Worm (Caenorhabditis elegans) whole organism, midembryonic: ENCODE measurements around the gene djr-1.1.

Experiments used
- T22C8.4 ChIP-seq: fragments of 200-800 bp; sonication (Bioruptor generic); IDR thresholded peaks from 2 replicates; pipeline ENCODE4 v1.3.6; 2022; ENCODE audit warnings: missing genetic modification characterization, missing compliant biosample characterization
- cog-1 ChIP-seq: sonication (generic microtip); optimal IDR thresholded peaks from 2 replicates; lab custom pipeline; 2016; ENCODE audit warnings: missing genetic modification characterization, missing compliant biosample characterization
- flt-1 ChIP-seq: fragments of 200-800 bp; sonication (Bioruptor generic); IDR thresholded peaks from 2 replicates; pipeline ENCODE4 v1.3.6; 2022; ENCODE audit warnings: missing genetic modification characterization, missing compliant biosample characterization
- klf-2 ChIP-seq: fragments of 200-800 bp; sonication (Bioruptor generic); conservative IDR thresholded peaks from 2 replicates; pipeline ENCODE4 v1.3.6; 2022; ENCODE audit warnings: missing genetic modification reagents, missing genetic modification characterization, missing compliant biosample characterization
- med-1 ChIP-seq: sonication (generic microtip); optimal IDR thresholded peaks from 2 replicates; lab custom pipeline; 2017; ENCODE audit warnings: missing genetic modification characterization, mild to moderate bottlenecking, missing compliant biosample characterization, antibody characterized with exemption, missing genetic modification reagents; ENCODE audit not compliant: insufficient read depth
- ref-1 ChIP-seq: fragments of 200-800 bp; sonication (Bioruptor generic); conservative IDR thresholded peaks from 2 replicates; pipeline ENCODE4 v1.3.6; 2022; ENCODE audit warnings: missing genetic modification reagents, missing genetic modification characterization, missing compliant biosample characterization
- tab-1 ChIP-seq: fragments of 200-800 bp; sonication (Bioruptor generic); IDR thresholded peaks from 2 replicates; pipeline ENCODE4 v1.3.6; 2022; ENCODE audit warnings: missing genetic modification characterization, missing compliant biosample characterization
- ztf-23 ChIP-seq: fragments of 200-800 bp; sonication (Bioruptor generic); IDR thresholded peaks from 2 replicates; pipeline ENCODE4 v1.3.6; 2022; ENCODE audit warnings: missing genetic modification reagents, missing genetic modification characterization, missing compliant biosample characterization
- ztf-29 ChIP-seq: fragments of 200-800 bp; sonication (Bioruptor generic); IDR thresholded peaks from 2 replicates; pipeline ENCODE4 v1.3.6; 2022; ENCODE audit warnings: missing genetic modification reagents, missing genetic modification characterization, missing compliant biosample characterization

The djr-1.1 gene

ce11 chrII:285627-286550, 4.5 kb upstream of the djr-1.1 start, which contains the start of gene B0432.10:
Gene B0432.10 (minus strand): TSS chrII:286275.
- TF ChIP-seq cog-1 (tag; lab: Kevin White, UChicago) (peak; percentile 29), ztf-23 (no peak)

ce11 chrII:286551-286724, 3.9 kb upstream of the djr-1.1 start, which contains the start of gene misc-1:
Gene misc-1 (plus strand): TSS chrII:286625.
- no peak for TF ChIP-seq flt-1
- TF ChIP-seq T22C8.4 (GFP tag; lab: Robert Waterston, UW), result 0 out of 2 replicates have a peak, but pooled peaks have one; percentile 20

ce11 chrII:288705-289205, 1.6 kb upstream of the djr-1.1 start, which contains the start of gene mrpl-41:
Gene mrpl-41 (plus strand): TSS chrII:288939.
- TF ChIP-seq ztf-23 (no peak), ref-1 (GFP tag; lab: Robert Waterston, UW) (no peak), ztf-29 (GFP tag; lab: Robert Waterston, UW) (no peak), tab-1 (GFP tag; lab: Robert Waterston, UW) (no peak), flt-1 (no peak), med-1 (no peak), klf-2 (GFP tag; lab: Robert Waterston, UW) (no peak), cog-1 (tag; lab: Kevin White, UChicago) (no peak), T22C8.4 (GFP tag; lab: Robert Waterston, UW) (no peak)

- TF ChIP-seq ztf-29 (GFP tag; lab: Robert Waterston, UW) (no peak), flt-1 (no peak), tab-1 (GFP tag; lab: Robert Waterston, UW) (no peak), cog-1 (tag; lab: Kevin White, UChicago) (no peak), ztf-23 (no peak), med-1 (no peak), T22C8.4 (GFP tag; lab: Robert Waterston, UW) (no peak), klf-2 (GFP tag; lab: Robert Waterston, UW) (no peak), ref-1 (GFP tag; lab: Robert Waterston, UW) (no peak)
Observed at ce11 chrII:294606-295005, 4.2 kb downstream of the djr-1.1 start, which contains the start of gene B0432.11. Gene B0432.11 (minus strand): TSS chrII:294706.

- TF ChIP-seq cog-1 (tag; lab: Kevin White, UChicago) (no peak), flt-1 (no peak), ztf-29 (GFP tag; lab: Robert Waterston, UW) (no peak), ref-1 (GFP tag; lab: Robert Waterston, UW) (no peak), ztf-23 (no peak), tab-1 (GFP tag; lab: Robert Waterston, UW) (no peak)
Observed at ce11 chrII:296911-297440, 6.6 kb downstream of the djr-1.1 start, which contains the start of the genes clec-117 and B0432.1. Gene clec-117 (minus strand): TSS chrII:297011. Gene B0432.1 (plus strand): TSS chrII:297390.

ce11 chrII:299684-300083, 9.3 kb downstream of the djr-1.1 start, which contains the start of gene K01A2.6:
Gene K01A2.6 (plus strand): TSS chrII:299984.
- TF ChIP-seq ref-1 (GFP tag; lab: Robert Waterston, UW) (no peak), cog-1 (tag; lab: Kevin White, UChicago) (no peak), klf-2 (GFP tag; lab: Robert Waterston, UW) (no peak), ztf-23 (no peak), med-1 (no peak), tab-1 (GFP tag; lab: Robert Waterston, UW) (no peak), T22C8.4 (GFP tag; lab: Robert Waterston, UW) (no peak), ztf-29 (GFP tag; lab: Robert Waterston, UW) (no peak), flt-1 (no peak)

- TF ChIP-seq cog-1 (tag; lab: Kevin White, UChicago) (peak; percentile 22), ztf-29 (GFP tag; lab: Robert Waterston, UW) (no peak)
Observed at ce11 chrII:300977-301772, 10.8 kb downstream of the djr-1.1 start, which contains the start of gene K01A2.5. Gene K01A2.5 (plus strand): TSS chrII:301273.

ce11 chrII:303927-304711, 13.7 kb downstream of the djr-1.1 start:
- no peak for TF ChIP-seq ref-1 (GFP tag; lab: Robert Waterston, UW)
- TF ChIP-seq cog-1 (tag; lab: Kevin White, UChicago), result no peak
- TF ChIP-seq tab-1 (GFP tag; lab: Robert Waterston, UW), result no peak
- no peak for TF ChIP-seq klf-2 (GFP tag; lab: Robert Waterston, UW)
- no peak for TF ChIP-seq ztf-23
- TF ChIP-seq T22C8.4 (GFP tag; lab: Robert Waterston, UW), result no peak
- no peak for TF ChIP-seq flt-1
- TF ChIP-seq med-1, result no peak
- no peak for TF ChIP-seq ztf-29 (GFP tag; lab: Robert Waterston, UW)

ce11 chrII:305645-306044, 15.3 kb downstream of the djr-1.1 start, which contains the start of gene col-69:
Gene col-69 (minus strand): TSS chrII:305745.
- TF ChIP-seq klf-2 (GFP tag; lab: Robert Waterston, UW) (no peak), cog-1 (tag; lab: Kevin White, UChicago) (no peak), ztf-29 (GFP tag; lab: Robert Waterston, UW) (no peak), ztf-23 (no peak), ref-1 (GFP tag; lab: Robert Waterston, UW) (no peak)
